Worm (Caenorhabditis elegans) whole organism, L3 larva: ENCODE data around the gene irld-21.

Experiments used
- R02D3.7 ChIP-seq: fragments of 150-350 bp; optimal IDR thresholded peaks from 2 replicates; lab custom pipeline; 2014; ENCODE audit warnings: missing biosample characterization, missing genetic modification characterization
- aly-2 ChIP-seq: fragments of 150-350 bp; optimal IDR thresholded peaks from 2 replicates; lab custom pipeline; 2014; ENCODE audit warnings: missing biosample characterization, missing genetic modification characterization
- ama-1 ChIP-seq: fragments of 150-350 bp; optimal IDR thresholded peaks from 2 replicates; lab custom pipeline; 2018
- ceh-28 ChIP-seq: fragments of 150-350 bp; optimal IDR thresholded peaks from 2 replicates; lab custom pipeline; 2014; ENCODE audit warnings: missing biosample characterization, missing genetic modification reagents, missing genetic modification characterization
- ceh-82 ChIP-seq: fragments of 150-350 bp; optimal IDR thresholded peaks from 2 replicates; lab custom pipeline; 2014; ENCODE audit warnings: missing biosample characterization, missing genetic modification characterization
- ceh-9 ChIP-seq: sonication (generic microtip); optimal IDR thresholded peaks from 2 replicates; lab custom pipeline; 2018; ENCODE audit warnings: missing biosample characterization, missing genetic modification characterization
- daf-12 ChIP-seq: fragments of 150-350 bp; optimal IDR thresholded peaks from 2 replicates; lab custom pipeline; 2014; ENCODE audit warnings: missing biosample characterization, missing genetic modification reagents, missing genetic modification characterization
- egl-27 ChIP-seq: sonication (generic microtip); optimal IDR thresholded peaks from 4 replicates; lab custom pipeline; 2017; ENCODE audit warnings: missing biosample characterization, missing genetic modification reagents, missing genetic modification characterization
- egl-5 ChIP-seq: fragments of 150-350 bp; optimal IDR thresholded peaks from 2 replicates; lab custom pipeline; 2017; ENCODE audit warnings: missing biosample characterization, missing genetic modification reagents, missing genetic modification characterization, inconsistent platforms
- elt-3 ChIP-seq, 3 experiments: fragments of 150-350 bp in 1 of 3; sonication (generic microtip) in 2 of 3; optimal IDR thresholded peaks; 2 replicates in 2 of 3; 4 replicates in 1 of 3; lab custom pipeline; 2014 to 2017; ENCODE audit warnings: missing biosample characterization in 3 of 3, missing genetic modification characterization in 3 of 3
- eor-1 ChIP-seq, 2 experiments: fragments of 150-350 bp; optimal IDR thresholded peaks; 2 replicates each; lab custom pipeline; 2014 to 2018; ENCODE audit warnings: missing biosample characterization in 2 of 2, missing genetic modification characterization in 2 of 2
- fkh-10 ChIP-seq: sonication (generic microtip); optimal IDR thresholded peaks from 2 replicates; lab custom pipeline; 2017; ENCODE audit warnings: missing biosample characterization, missing genetic modification reagents, missing genetic modification characterization
- fkh-2 ChIP-seq: fragments of 150-350 bp; optimal IDR thresholded peaks from 2 replicates; lab custom pipeline; 2014; ENCODE audit warnings: missing biosample characterization, missing genetic modification reagents, missing genetic modification characterization
- hmg-11 ChIP-seq: sonication (generic microtip); optimal IDR thresholded peaks from 2 replicates; lab custom pipeline; 2016; ENCODE audit warnings: missing genetic modification characterization, missing compliant biosample characterization
- jun-1 ChIP-seq: fragments of 150-350 bp; optimal IDR thresholded peaks from 2 replicates; lab custom pipeline; 2014; ENCODE audit warnings: missing biosample characterization, missing genetic modification reagents, missing genetic modification characterization
- lin-15B ChIP-seq: fragments of 150-350 bp; optimal IDR thresholded peaks from 2 replicates; lab custom pipeline; 2014; ENCODE audit warnings: missing biosample characterization, missing genetic modification characterization
- lsy-12 ChIP-seq: sonication (generic microtip); optimal IDR thresholded peaks from 2 replicates; lab custom pipeline; 2016; ENCODE audit warnings: mild to moderate bottlenecking, missing genetic modification characterization, missing compliant biosample characterization
- mml-1 ChIP-seq: fragments of 150-350 bp; sonication (generic microtip); optimal IDR thresholded peaks from 3 replicates; lab custom pipeline; 2014; ENCODE audit warnings: missing biosample characterization, missing genetic modification characterization
- nfya-1 ChIP-seq: sonication (generic microtip); optimal IDR thresholded peaks from 2 replicates; lab custom pipeline; 2017; ENCODE audit warnings: missing genetic modification characterization, mild to moderate bottlenecking, missing compliant biosample characterization, antibody characterized with exemption, moderate library complexity; ENCODE audit not compliant: insufficient read depth
- nhr-11 ChIP-seq: fragments of 150-350 bp; optimal IDR thresholded peaks from 2 replicates; lab custom pipeline; 2014; ENCODE audit warnings: missing biosample characterization, missing genetic modification characterization
- nhr-12 ChIP-seq: fragments of 150-350 bp; optimal IDR thresholded peaks from 2 replicates; lab custom pipeline; 2014; ENCODE audit warnings: missing biosample characterization, missing genetic modification characterization
- nhr-23 ChIP-seq: fragments of 150-350 bp; optimal IDR thresholded peaks from 2 replicates; lab custom pipeline; 2014; ENCODE audit warnings: missing biosample characterization, missing genetic modification reagents, missing genetic modification characterization
- nhr-237 ChIP-seq: fragments of 150-350 bp; optimal IDR thresholded peaks from 2 replicates; lab custom pipeline; 2014; ENCODE audit warnings: missing biosample characterization, missing genetic modification characterization
- nhr-43 ChIP-seq: sonication (generic microtip); optimal IDR thresholded peaks from 2 replicates; lab custom pipeline; 2016; ENCODE audit warnings: mild to moderate bottlenecking, missing genetic modification characterization, missing compliant biosample characterization; ENCODE audit not compliant: poor library complexity, severe bottlenecking
- nhr-67 ChIP-seq: fragments of 150-350 bp; optimal IDR thresholded peaks from 2 replicates; lab custom pipeline; 2014; ENCODE audit warnings: missing biosample characterization, missing genetic modification characterization
- nhr-76 ChIP-seq: fragments of 150-350 bp; sonication (generic microtip); optimal IDR thresholded peaks from 5 replicates; lab custom pipeline; 2014; ENCODE audit warnings: missing biosample characterization, missing genetic modification characterization
- nhr-77 ChIP-seq: fragments of 150-350 bp; optimal IDR thresholded peaks from 2 replicates; lab custom pipeline; 2014; ENCODE audit warnings: missing biosample characterization, missing genetic modification characterization
- pha-4 ChIP-seq: fragments of 150-350 bp; optimal IDR thresholded peaks from 2 replicates; lab custom pipeline; 2014; ENCODE audit warnings: missing biosample characterization, missing genetic modification reagents, missing genetic modification characterization
- pqm-1 ChIP-seq: fragments of 150-350 bp; optimal IDR thresholded peaks from 2 replicates; lab custom pipeline; 2017; ENCODE audit warnings: missing biosample characterization, missing genetic modification characterization, inconsistent platforms
- skn-1 ChIP-seq: fragments of 150-350 bp; optimal IDR thresholded peaks from 2 replicates; lab custom pipeline; 2014; ENCODE audit warnings: missing biosample characterization, missing genetic modification characterization
- snpc-4 ChIP-seq: fragments of 150-350 bp; optimal IDR thresholded peaks from 2 replicates; lab custom pipeline; 2014; ENCODE audit warnings: missing biosample characterization, missing genetic modification characterization
- tbx-2 ChIP-seq: sonication (generic microtip); optimal IDR thresholded peaks from 2 replicates; lab custom pipeline; 2016; ENCODE audit warnings: mild to moderate bottlenecking, missing genetic modification characterization, missing compliant biosample characterization
- unc-39 ChIP-seq: sonication (generic microtip); optimal IDR thresholded peaks from 4 replicates; lab custom pipeline; 2017; ENCODE audit warnings: missing biosample characterization, missing genetic modification characterization
- unc-62 ChIP-seq: fragments of 150-350 bp; sonication (generic microtip); optimal IDR thresholded peaks from 4 replicates; lab custom pipeline; 2014; ENCODE audit warnings: missing biosample characterization, missing genetic modification reagents, missing genetic modification characterization
- zag-1 ChIP-seq: fragments of 150-350 bp; optimal IDR thresholded peaks from 2 replicates; lab custom pipeline; 2014; ENCODE audit warnings: missing biosample characterization, missing genetic modification characterization
- ztf-11 ChIP-seq: fragments of 150-350 bp; optimal IDR thresholded peaks from 2 replicates; lab custom pipeline; 2014; ENCODE audit warnings: missing biosample characterization, missing genetic modification characterization

Gene irld-21

ce11 chrIV:10150552-10151004, 28.5 kb upstream of the irld-21 start, which contains the start of gene tsp-12:
TSS of gene tsp-12 (minus strand) at chrIV:10150602.
- TF ChIP-seq ama-1 (lab: Kevin White, UChicago) (no peak), lin-15B (tag; lab: Kevin White, UChicago) (no peak), egl-27 (tag; lab: Kevin White, UChicago) (no peak), pha-4 (tag; lab: Kevin White, UChicago) (peak; percentile 63), ceh-9 (tag; lab: Kevin White, UChicago) (no peak), nhr-67 (tag; lab: Kevin White, UChicago) (no peak), nhr-23 (no peak), nhr-12 (no peak), mml-1 (tag; lab: Kevin White, UChicago) (no peak), nhr-237 (tag; lab: Kevin White, UChicago) (no peak), egl-5 (no peak), snpc-4 (tag; lab: Kevin White, UChicago) (peak; percentile 50), nfya-1 (tag; lab: Kevin White, UChicago) (no peak), skn-1 (tag; lab: Kevin White, UChicago) (no peak), ceh-82 (tag; lab: Kevin White, UChicago) (no peak), daf-12 (no peak), fkh-2 (tag; lab: Kevin White, UChicago) (no peak)

ce11 chrIV:10148938-10149337, 26.8 kb upstream of the irld-21 start, which contains the start of gene pigs-1:
TSS of gene pigs-1 (minus strand) at chrIV:10149038.
- TF ChIP-seq unc-62 (GFP tag; lab: Kevin White, UChicago) (no peak), snpc-4 (tag; lab: Kevin White, UChicago) (no peak), lsy-12 (tag; lab: Kevin White, UChicago) (no peak), R02D3.7 (tag; lab: Kevin White, UChicago) (no peak), jun-1 (no peak), zag-1 (no peak), nfya-1 (tag; lab: Kevin White, UChicago) (no peak), elt-3 (tag; optimal IDR thresholded peaks at IDR 0.05; lab: Kevin White, UChicago) (no peak), pha-4 (tag; lab: Kevin White, UChicago) (no peak), fkh-10 (no peak), egl-27 (tag; lab: Kevin White, UChicago) (no peak), unc-39 (tag; lab: Kevin White, UChicago) (no peak)

DNA sequence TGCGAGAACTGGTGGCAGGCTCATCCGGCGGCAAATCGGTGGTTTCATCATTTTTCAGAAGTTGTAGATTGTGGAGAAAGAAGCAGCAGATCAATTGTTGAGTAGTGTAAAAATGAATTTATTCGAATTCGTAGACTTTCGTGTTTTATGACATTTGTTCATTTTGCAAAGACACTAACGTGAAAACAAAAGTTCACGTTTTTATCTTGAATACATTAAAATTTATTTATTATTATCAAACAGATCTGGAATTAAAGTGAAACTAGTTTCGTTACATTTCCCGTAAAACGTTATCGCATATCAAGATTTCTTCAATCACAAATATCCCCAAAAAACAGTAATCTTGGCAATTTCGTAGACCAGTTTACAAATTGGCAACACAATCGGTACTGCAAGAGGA, 24.8 kb upstream of the irld-21 start, which contains the start of gene T14G10.8:
Gene T14G10.8 (minus strand): TSS at position 101 of the 400 bp plus-strand sequence.
- TF ChIP-seq ceh-9 (tag; lab: Kevin White, UChicago): no peak
- TF ChIP-seq nhr-76 (tag; lab: Kevin White, UChicago): no peak
- TF ChIP-seq nhr-11: no peak
- TF ChIP-seq egl-5: no peak
- TF ChIP-seq lsy-12 (tag; lab: Kevin White, UChicago): no peak
- no peak for TF ChIP-seq snpc-4 (tag; lab: Kevin White, UChicago)
- no peak for TF ChIP-seq mml-1 (tag; lab: Kevin White, UChicago)
- TF ChIP-seq nhr-77 (tag; lab: Kevin White, UChicago): no peak
- TF ChIP-seq skn-1 (tag; lab: Kevin White, UChicago): no peak
- TF ChIP-seq nfya-1 (tag; lab: Kevin White, UChicago): no peak
- TF ChIP-seq hmg-11 (tag; lab: Kevin White, UChicago): no peak
- TF ChIP-seq R02D3.7 (tag; lab: Kevin White, UChicago): no peak
- no peak for TF ChIP-seq eor-1 (tag; optimal IDR thresholded peaks at IDR 0.05; lab: Kevin White, UChicago)
- no peak for TF ChIP-seq nhr-67 (tag; lab: Kevin White, UChicago)
- TF ChIP-seq pqm-1 (tag; lab: Kevin White, UChicago): no peak
- TF ChIP-seq nhr-23: no peak
- no peak for TF ChIP-seq zag-1
- TF ChIP-seq tbx-2 (tag; lab: Kevin White, UChicago): no peak
- no peak for TF ChIP-seq ztf-11 (tag; lab: Kevin White, UChicago)

DNA sequence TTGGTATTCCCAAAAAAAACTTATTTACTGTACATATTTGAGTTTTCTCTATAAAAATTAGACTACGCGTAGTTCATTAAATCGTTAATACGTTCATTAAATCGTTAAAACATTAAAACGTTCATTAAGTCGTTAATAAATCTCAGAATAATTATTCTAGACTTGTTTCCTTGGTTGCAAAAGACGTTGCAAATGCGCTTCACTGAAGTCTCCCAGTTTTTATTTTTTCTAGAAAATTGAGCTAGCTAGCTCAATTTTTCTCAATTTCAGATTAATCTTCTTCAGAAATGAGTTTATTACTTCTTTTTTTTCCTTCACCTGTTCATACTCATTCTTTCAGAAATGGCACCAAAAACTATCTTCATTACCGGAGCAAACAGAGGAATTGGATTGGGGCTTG, 22.8 kb upstream of the irld-21 start:
- TF ChIP-seq nhr-67 (tag; lab: Kevin White, UChicago) (no peak), nhr-43 (tag; lab: Kevin White, UChicago) (no peak), pqm-1 (tag; lab: Kevin White, UChicago) (no peak), unc-62 (GFP tag; lab: Kevin White, UChicago) (no peak), nfya-1 (tag; lab: Kevin White, UChicago) (no peak), ceh-28 (no peak), aly-2 (no peak)
